Fruit fly (Drosophila melanogaster): ENCODE measurements around the gene Tmtc1.

The Tmtc1 gene

DNA sequence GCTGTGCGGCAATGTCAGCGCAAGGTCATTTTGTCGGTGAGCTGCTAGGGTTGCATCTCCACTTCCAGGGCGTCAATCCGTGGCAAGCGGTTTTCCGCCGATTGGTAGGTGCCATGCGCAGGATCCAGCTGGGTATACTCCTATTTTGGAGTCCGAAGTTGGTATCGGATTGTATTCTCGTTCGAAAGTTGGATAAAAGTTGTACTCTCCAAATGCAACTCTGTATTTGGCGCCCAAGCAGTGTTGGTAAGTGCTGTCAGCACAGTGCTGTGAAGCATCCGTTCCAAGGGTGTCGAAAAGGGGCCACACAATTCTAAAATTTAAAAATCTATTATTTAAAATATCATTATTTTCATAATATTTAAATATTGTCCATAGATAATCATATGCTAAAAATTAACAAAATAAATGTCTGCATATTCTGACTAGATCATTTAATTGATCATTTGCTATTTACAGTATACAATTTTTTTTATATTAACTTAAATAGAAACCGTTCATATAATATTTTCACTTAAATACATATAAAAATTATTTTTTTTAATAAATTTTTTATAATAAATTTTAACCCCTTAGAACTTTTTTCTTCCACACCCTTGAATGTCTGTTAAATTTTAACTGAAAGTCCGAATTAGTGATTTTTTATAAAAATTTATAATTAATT lies 71.1 kb downstream of the Tmtc1 start (continued):
- peak; percentile 86 for TF ChIP-seq az2 (GFP tag; optimal IDR thresholded peaks at IDR 0.05)
- peak; percentile 67 for TF ChIP-seq CG33557 (GFP tag; optimal IDR thresholded peaks at IDR 0.05)
- TF ChIP-seq shn (GFP tag; optimal IDR thresholded peaks at IDR 0.05), result peak; percentile 72
- TF ChIP-seq gro (GFP tag; optimal IDR thresholded peaks at IDR 0.05), result peak; percentile 89
- no peak for TF ChIP-seq Vsx1 (GFP tag; optimal IDR thresholded peaks at IDR 0.05)
- TF ChIP-seq Six4 (GFP tag; optimal IDR thresholded peaks at IDR 0.05), result peak; percentile 66
- TF ChIP-seq YL-1 (GFP tag; optimal IDR thresholded peaks at IDR 0.05), result peak; percentile 86
- peak; percentile 42; the same call in 1 of the 3 replicates for TF ChIP-seq HLH4C (GFP tag; IDR thresholded peaks at IDR 0.05; ENCODE audit: partially characterized antibody)
- no peak for TF ChIP-seq D (optimal IDR thresholded peaks at IDR 0.05)
- peak; percentile 61 for TF ChIP-seq D (GFP tag; optimal IDR thresholded peaks at IDR 0.05)
- TF ChIP-seq B-H1 (GFP tag; IDR thresholded peaks at IDR 0.05), result peak; percentile 68
- peak; percentile 59 for TF ChIP-seq crc (GFP tag; optimal IDR thresholded peaks at IDR 0.05)
- peak; percentile 86 for TF ChIP-seq phol (tag; optimal IDR thresholded peaks at IDR 0.05)
- peak; percentile 90 for TF ChIP-seq HHEX (GFP tag; optimal IDR thresholded peaks at IDR 0.05)
- TF ChIP-seq unpg (GFP tag; optimal IDR thresholded peaks at IDR 0.05), result peak; percentile 81
- peak; percentile 72 for TF ChIP-seq CG6854 (GFP tag; optimal IDR thresholded peaks at IDR 0.05)
- TF ChIP-seq Dek (tag; optimal IDR thresholded peaks at IDR 0.05), result peak; percentile 87
- TF ChIP-seq D19B (GFP tag; optimal IDR thresholded peaks at IDR 0.05), result peak; percentile 73
- peak; percentile 92 for TF ChIP-seq CG18599 (GFP tag; optimal IDR thresholded peaks at IDR 0.05)
- TF ChIP-seq h (optimal IDR thresholded peaks at IDR 0.05), result no peak
- peak; percentile 64; the same call in 1 of the 2 replicates for TF ChIP-seq Nf-YA (GFP tag; IDR thresholded peaks at IDR 0.05)
- peak; percentile 76 for TF ChIP-seq CG17359 (tag; optimal IDR thresholded peaks at IDR 0.05)
- no peak for TF ChIP-seq eve (GFP tag; optimal IDR thresholded peaks at IDR 0.05)
- no peak for TF ChIP-seq pita (GFP tag; optimal IDR thresholded peaks at IDR 0.05)
- peak; percentile 31 for TF ChIP-seq fd64A (GFP tag; optimal IDR thresholded peaks at IDR 0.05)
- peak; percentile 91 for TF ChIP-seq CG13424 (tag; optimal IDR thresholded peaks at IDR 0.05)
- TF ChIP-seq CG6791 (GFP tag; IDR thresholded peaks at IDR 0.05; ENCODE audit: partially characterized antibody), result no peak
- peak; percentile 46 for TF ChIP-seq Bteb2 (GFP tag; optimal IDR thresholded peaks at IDR 0.05)
- no peak for TF ChIP-seq CG14965 (GFP tag; optimal IDR thresholded peaks at IDR 0.05; ENCODE audit: borderline replicate concordance)
- peak; percentile 42 to 77 for TF ChIP-seq bsh (GFP tag; optimal IDR thresholded peaks at IDR 0.05)
- TF ChIP-seq Trl (optimal IDR thresholded peaks at IDR 0.05), result no peak
- TF ChIP-seq Trl (GFP tag; optimal IDR thresholded peaks at IDR 0.05), result peak; percentile 81
- TF ChIP-seq CG3838 (GFP tag; optimal IDR thresholded peaks at IDR 0.05), result no peak
- peak; percentile 36; the same call in 1 of the 2 replicates for TF ChIP-seq CG4360 (GFP tag; IDR thresholded peaks at IDR 0.05)
- peak; percentile 39 for TF ChIP-seq luna (GFP tag; optimal IDR thresholded peaks at IDR 0.05)
- peak; percentile 95 for TF ChIP-seq CG11456 (GFP tag; IDR thresholded peaks at IDR 0.05)
- peak; percentile 87 for TF ChIP-seq CG9437 (GFP tag; optimal IDR thresholded peaks at IDR 0.05)
- TF ChIP-seq tx (GFP tag; optimal IDR thresholded peaks at IDR 0.05), result peak; percentile 70
- TF ChIP-seq Hmr (GFP tag; optimal IDR thresholded peaks at IDR 0.05), result peak; percentile 94
- TF ChIP-seq run (tag; optimal IDR thresholded peaks at IDR 0.05), result peak; percentile 67
- peak; percentile 41 for TF ChIP-seq CG31388 (GFP tag; optimal IDR thresholded peaks at IDR 0.05)
- TF ChIP-seq so (GFP tag; IDR thresholded peaks at IDR 0.05), result peak; percentile 86
